Fruit fly (Drosophila melanogaster) whole organism, embryonic: ENCODE measurements around the gene bbg.

Experiments used
- Atf-2 ChIP-seq: fragments of 200-800 bp; sonication (Bioruptor generic); optimal IDR thresholded peaks from 2 replicates; lab custom pipeline; 2016; ENCODE audit warnings: missing biosample characterization, missing genetic modification characterization
- CG10274 ChIP-seq: fragments of 200-800 bp; sonication (Bioruptor generic); optimal IDR thresholded peaks from 3 replicates; lab custom pipeline; 2017; ENCODE audit warnings: missing biosample characterization, mild to moderate bottlenecking, missing genetic modification characterization
- CG10979 ChIP-seq: fragments of 200-800 bp; sonication (Bioruptor generic); optimal IDR thresholded peaks from 2 replicates; lab custom pipeline; 2018; ENCODE audit warnings: missing biosample characterization, mild to moderate bottlenecking, missing genetic modification characterization, moderate library complexity
- CG12391 ChIP-seq: fragments of 200-800 bp; sonication (Bioruptor generic); optimal IDR thresholded peaks from 3 replicates; lab custom pipeline; 2018; ENCODE audit warnings: missing biosample characterization, mild to moderate bottlenecking, missing genetic modification characterization, moderate library complexity
- CG15696 ChIP-seq: fragments of 200-800 bp; sonication (Bioruptor generic); optimal IDR thresholded peaks from 2 replicates; lab custom pipeline; 2019; ENCODE audit warnings: missing biosample characterization, mild to moderate bottlenecking, missing genetic modification characterization, moderate library complexity
- CG1602 ChIP-seq: fragments of 200-800 bp; sonication (Bioruptor generic); optimal IDR thresholded peaks from 3 replicates; lab custom pipeline; 2016; ENCODE audit warnings: missing biosample characterization, missing genetic modification characterization
- CG17186 ChIP-seq: fragments of 200-800 bp; sonication (Bioruptor generic); optimal IDR thresholded peaks from 3 replicates; lab custom pipeline; 2017; ENCODE audit warnings: missing biosample characterization, missing genetic modification reagents, missing genetic modification characterization
- CG1792 ChIP-seq: fragments of 200-800 bp; sonication (Bioruptor generic); optimal IDR thresholded peaks from 2 replicates; lab custom pipeline; 2016; ENCODE audit warnings: missing biosample characterization, missing genetic modification characterization
- CG18262 ChIP-seq: fragments of 200-800 bp; optimal IDR thresholded peaks from 3 replicates; lab custom pipeline; 2019; ENCODE audit warnings: missing biosample characterization, mild to moderate bottlenecking, missing genetic modification characterization, moderate library complexity
- CG1832 ChIP-seq: fragments of 200-800 bp; sonication (Bioruptor generic); optimal IDR thresholded peaks from 2 replicates; lab custom pipeline; 2017; ENCODE audit warnings: missing biosample characterization, mild to moderate bottlenecking, missing genetic modification characterization, inconsistent platforms
- CG2712 ChIP-seq: fragments of 200-800 bp; optimal IDR thresholded peaks from 3 replicates; lab custom pipeline; 2019; ENCODE audit warnings: missing biosample characterization, mild to moderate bottlenecking, missing genetic modification characterization, moderate library complexity
- CG3281 ChIP-seq: fragments of 200-800 bp; sonication (Bioruptor generic); optimal IDR thresholded peaks from 3 replicates; lab custom pipeline; 2017; ENCODE audit warnings: missing biosample characterization, mild to moderate bottlenecking, missing genetic modification characterization
- CG3726 ChIP-seq: fragments of 200-800 bp; sonication (Bioruptor generic); IDR thresholded peaks from 3 replicates; pipeline ENCODE4, ENCODE4 v1.3.6; 2022; ENCODE audit warnings: missing biosample characterization, missing genetic modification characterization
- CG4282 ChIP-seq: fragments of 200-800 bp; sonication (Bioruptor generic); optimal IDR thresholded peaks from 2 replicates; lab custom pipeline; 2016; ENCODE audit warnings: missing biosample characterization, missing genetic modification characterization
- CG6272 ChIP-seq: fragments of 200-800 bp; sonication (Bioruptor generic); IDR thresholded peaks from 2 replicates; pipeline ENCODE4 v1.3.6; 2022; ENCODE audit warnings: missing biosample characterization, missing genetic modification characterization
- CG6654 ChIP-seq: fragments of 200-800 bp; sonication (Bioruptor generic); optimal IDR thresholded peaks from 2 replicates; lab custom pipeline; 2017; ENCODE audit warnings: missing biosample characterization, mild to moderate bottlenecking, missing genetic modification characterization
- CG7556 ChIP-seq: fragments of 200-800 bp; sonication (Bioruptor generic); optimal IDR thresholded peaks from 2 replicates; lab custom pipeline; 2017; ENCODE audit warnings: missing biosample characterization, mild to moderate bottlenecking, missing genetic modification characterization
- CG8089 ChIP-seq: fragments of 200-800 bp; sonication (Bioruptor generic); optimal IDR thresholded peaks from 3 replicates; lab custom pipeline; 2016; ENCODE audit warnings: missing biosample characterization, missing genetic modification characterization
- CG9817 ChIP-seq: fragments of 200-800 bp; sonication (Bioruptor generic); optimal IDR thresholded peaks from 2 replicates; lab custom pipeline; 2018; ENCODE audit warnings: missing biosample characterization, mild to moderate bottlenecking, missing genetic modification characterization, moderate library complexity
- CrebB ChIP-seq: fragments of 200-800 bp; sonication (Bioruptor generic); optimal IDR thresholded peaks from 3 replicates; lab custom pipeline; 2018; ENCODE audit warnings: missing biosample characterization, mild to moderate bottlenecking, missing genetic modification characterization
- Deaf1 ChIP-seq: fragments of 200-800 bp; optimal IDR thresholded peaks from 3 replicates; lab custom pipeline; 2019; ENCODE audit warnings: missing biosample characterization, mild to moderate bottlenecking, missing genetic modification characterization, moderate library complexity
- Dref ChIP-seq: fragments of 200-800 bp; sonication (Bioruptor generic); IDR thresholded peaks from 2 replicates; pipeline ENCODE4 v1.3.6; 2022; ENCODE audit warnings: missing biosample characterization, missing genetic modification characterization
- Ets97D ChIP-seq: fragments of 200-800 bp; sonication (Bioruptor generic); optimal IDR thresholded peaks from 3 replicates; lab custom pipeline; 2016; ENCODE audit warnings: missing biosample characterization, missing genetic modification characterization
- GATAe ChIP-seq: fragments of 200-800 bp; sonication (Bioruptor generic); conservative IDR thresholded peaks from 2 replicates; pipeline ENCODE4 v1.3.6; 2022; ENCODE audit warnings: missing biosample characterization, missing genetic modification characterization
- HLH4C ChIP-seq: fragments of 200-800 bp; sonication (Bioruptor generic); IDR thresholded peaks from 3 replicates; pipeline ENCODE4 v1.3.6; 2022; ENCODE audit warnings: missing biosample characterization, missing genetic modification characterization; ENCODE audit not compliant: partially characterized antibody
- Hand ChIP-seq: fragments of 200-800 bp; sonication (Bioruptor generic); optimal IDR thresholded peaks from 2 replicates; lab custom pipeline; 2017; ENCODE audit warnings: mild to moderate bottlenecking, missing biosample characterization, missing genetic modification reagents, missing genetic modification characterization
- Hr51 ChIP-seq, 2 experiments: fragments of 200-800 bp; sonication (Bioruptor generic); optimal IDR thresholded peaks; 2 replicates in 1 of 2; 3 replicates in 1 of 2; lab custom pipeline; 2016 to 2018; ENCODE audit warnings: missing biosample characterization in 2 of 2, missing genetic modification characterization in 2 of 2, mild to moderate bottlenecking in 1 of 2, moderate library complexity in 1 of 2
- Nf-YC ChIP-seq: fragments of 200-800 bp; optimal IDR thresholded peaks from 3 replicates; lab custom pipeline; 2019; ENCODE audit warnings: missing biosample characterization, mild to moderate bottlenecking, missing genetic modification characterization, moderate library complexity
- Opbp ChIP-seq: fragments of 200-800 bp; sonication (Bioruptor generic); IDR thresholded peaks from 3 replicates; pipeline ENCODE4 v1.3.6; 2022; ENCODE audit warnings: missing biosample characterization, missing genetic modification characterization; ENCODE audit not compliant: partially characterized antibody
- Taf1 ChIP-seq: fragments of 200-800 bp; sonication (Bioruptor generic); IDR thresholded peaks from 2 replicates; pipeline ENCODE4 v1.3.6; 2022; ENCODE audit warnings: missing biosample characterization, missing genetic modification characterization
- Tbp ChIP-seq: fragments of >200 bp; optimal IDR thresholded peaks from 2 replicates; lab custom pipeline; 2018; ENCODE audit warnings: missing biosample characterization, missing genetic modification characterization
- ab ChIP-seq: fragments of 200-800 bp; sonication (Bioruptor generic); optimal IDR thresholded peaks from 2 replicates; lab custom pipeline; 2016; ENCODE audit warnings: missing biosample characterization, missing genetic modification characterization
- cg ChIP-seq: fragments of 200-800 bp; sonication (Bioruptor generic); optimal IDR thresholded peaks from 3 replicates; lab custom pipeline; 2019; ENCODE audit warnings: missing biosample characterization, mild to moderate bottlenecking, missing genetic modification characterization, moderate library complexity
- croc ChIP-seq: fragments of 200-800 bp; sonication (Bioruptor generic); conservative IDR thresholded peaks from 3 replicates; pipeline ENCODE4 v1.3.6; 2022; ENCODE audit warnings: missing biosample characterization, missing genetic modification characterization
- crp ChIP-seq, 2 experiments: fragments of 200-800 bp; sonication (Bioruptor generic); optimal IDR thresholded peaks; 2 replicates in 1 of 2; 3 replicates in 1 of 2; lab custom pipeline; 2017; ENCODE audit warnings: missing biosample characterization in 2 of 2, missing genetic modification characterization in 2 of 2, mild to moderate bottlenecking in 1 of 2, moderate library complexity in 1 of 2
- dysf ChIP-seq: fragments of 200-800 bp; sonication (Bioruptor generic); IDR thresholded peaks from 3 replicates; pipeline ENCODE4 v1.3.6; 2022; ENCODE audit warnings: missing biosample characterization, missing genetic modification characterization
- ewg ChIP-seq: fragments of 200-800 bp; sonication (Bioruptor generic); optimal IDR thresholded peaks from 3 replicates; lab custom pipeline; 2017; ENCODE audit warnings: mild to moderate bottlenecking, missing biosample characterization, missing genetic modification reagents, missing genetic modification characterization
- hb ChIP-seq: fragments of 200-800 bp; sonication (Bioruptor generic); IDR thresholded peaks from 3 replicates; pipeline ENCODE4 v1.3.6; 2022; ENCODE audit warnings: missing biosample characterization, missing genetic modification characterization; ENCODE audit not compliant: partially characterized antibody
- insv ChIP-seq, 2 experiments: fragments of 200-800 bp; sonication (Bioruptor generic); optimal IDR thresholded peaks; 3 replicates each; lab custom pipeline; 2016 to 2018; ENCODE audit warnings: missing biosample characterization in 2 of 2, missing genetic modification characterization in 2 of 2
- inv ChIP-seq: fragments of 200-800 bp; sonication (Bioruptor generic); IDR thresholded peaks from 2 replicates; pipeline ENCODE4 v1.3.6; 2022; ENCODE audit warnings: missing biosample characterization, missing genetic modification characterization; ENCODE audit not compliant: partially characterized antibody
- ken ChIP-seq: fragments of 200-800 bp; sonication (Bioruptor generic); IDR thresholded peaks from 3 replicates; pipeline ENCODE4 v1.3.6; 2022; ENCODE audit warnings: missing biosample characterization, missing genetic modification characterization
- lmd ChIP-seq: fragments of 200-800 bp; sonication (Bioruptor generic); IDR thresholded peaks from 2 replicates; pipeline ENCODE4 v1.3.6; 2022; ENCODE audit warnings: missing biosample characterization, missing genetic modification characterization
- oc ChIP-seq: fragments of 200-800 bp; sonication (Bioruptor generic); optimal IDR thresholded peaks from 2 replicates; lab custom pipeline; 2018; ENCODE audit warnings: missing biosample characterization, mild to moderate bottlenecking, missing genetic modification characterization, moderate library complexity
- odd ChIP-seq: fragments of 200-800 bp; sonication (Bioruptor generic); optimal IDR thresholded peaks from 2 replicates; lab custom pipeline; 2017; ENCODE audit warnings: missing biosample characterization, mild to moderate bottlenecking, missing genetic modification characterization
- otp ChIP-seq: fragments of 200-800 bp; sonication (Bioruptor generic); IDR thresholded peaks from 3 replicates; pipeline ENCODE4, ENCODE4 v1.3.6; 2022; ENCODE audit warnings: missing biosample characterization, missing genetic modification characterization
- p53 ChIP-seq: fragments of 200-800 bp; sonication (Bioruptor generic); optimal IDR thresholded peaks from 2 replicates; lab custom pipeline; 2016; ENCODE audit warnings: missing biosample characterization, missing genetic modification characterization
- slbo ChIP-seq: fragments of 200-800 bp; sonication (Bioruptor generic); IDR thresholded peaks from 2 replicates; pipeline ENCODE4 v1.3.6; 2022; ENCODE audit warnings: missing biosample characterization, missing genetic modification characterization
- stwl ChIP-seq: fragments of 200-800 bp; sonication (Bioruptor generic); optimal IDR thresholded peaks from 3 replicates; lab custom pipeline; 2018; ENCODE audit warnings: missing biosample characterization, mild to moderate bottlenecking, missing genetic modification characterization, moderate library complexity
- tll ChIP-seq, 2 experiments: fragments of 200-800 bp in 1 of 2; fragments of >200 bp in 1 of 2; sonication (Bioruptor generic) in 1 of 2; optimal IDR thresholded peaks; 2 replicates each; lab custom pipeline; 2017 to 2019; ENCODE audit warnings: missing biosample characterization in 2 of 2, missing genetic modification characterization in 2 of 2, mild to moderate bottlenecking in 1 of 2, moderate library complexity in 1 of 2
- usp ChIP-seq: fragments of >200 bp; optimal IDR thresholded peaks from 2 replicates; lab custom pipeline; 2017; ENCODE audit warnings: missing biosample characterization, missing genetic modification characterization
- vfl ChIP-seq: fragments of 200-800 bp; sonication (Bioruptor generic); optimal IDR thresholded peaks from 2 replicates; lab custom pipeline; 2016; ENCODE audit warnings: missing biosample characterization, missing genetic modification characterization

bbg gene

dm6 chr3L:14565134-14565587 lies 29.1 kb upstream of the bbg start:
- TF ChIP-seq usp (GFP tag; lab: Kevin White, UChicago) (no peak), ab (GFP tag; lab: Kevin White, UChicago) (no peak), tll (GFP tag; optimal IDR thresholded peaks at IDR 0.05; lab: Kevin White, UChicago) (peak in 1 of 2 experiments; percentile 90), p53 (no peak), CG2712 (tag; lab: Kevin White, UChicago) (no peak), CG12391 (tag; lab: Kevin White, UChicago) (no peak), Atf-2 (no peak), Nf-YC (peak; percentile 32), CG10979 (tag; lab: Kevin White, UChicago) (no peak), CG15696 (no peak), CG4282 (GFP tag; lab: Kevin White, UChicago) (no peak), stwl (tag; lab: Kevin White, UChicago) (no peak), otp (GFP tag; lab: Robert Waterston, UW) (no peak), crp (GFP tag; optimal IDR thresholded peaks at IDR 0.05; lab: Kevin White, UChicago) (no peak), CG8089 (no peak), CrebB (tag; lab: Kevin White, UChicago) (no peak), Hand (GFP tag; lab: Kevin White, UChicago) (no peak), dysf (GFP tag; lab: Robert Waterston, UW) (no peak), insv (GFP tag; optimal IDR thresholded peaks at IDR 0.05; lab: Kevin White, UChicago) (no peak), CG18262 (tag; lab: Kevin White, UChicago) (no peak), CG6272 (no peak), Taf1 (GFP tag; lab: Robert Waterston, UW) (no peak), slbo (GFP tag; lab: Robert Waterston, UW) (no peak), Tbp (GFP tag; lab: Kevin White, UChicago) (no peak), GATAe (GFP tag; lab: Robert Waterston, UW) (no peak), CG17186 (GFP tag; lab: Kevin White, UChicago) (no peak), CG1792 (GFP tag; lab: Kevin White, UChicago) (no peak), CG6654 (GFP tag; lab: Kevin White, UChicago) (no peak), Deaf1 (peak; percentile 8), CG1832 (no peak), Dref (GFP tag; lab: Robert Waterston, UW) (no peak), ewg (no peak), ken (GFP tag; lab: Robert Waterston, UW) (no peak), Hr51 (GFP tag; optimal IDR thresholded peaks at IDR 0.05; lab: Kevin White, UChicago) (peak in 1 of 2 experiments; percentile 25), CG3281 (GFP tag; lab: Kevin White, UChicago) (no peak), odd (no peak), cg (no peak), inv (no peak), Opbp (GFP tag; lab: Robert Waterston, UW) (no peak), CG9817 (tag; lab: Kevin White, UChicago) (no peak), croc (GFP tag; lab: Robert Waterston, UW) (no peak), CG7556 (GFP tag; lab: Kevin White, UChicago) (no peak), Ets97D (GFP tag; lab: Kevin White, UChicago) (peak; percentile 22), vfl (GFP tag; lab: Kevin White, UChicago) (no peak), lmd (GFP tag; lab: Robert Waterston, UW) (no peak), CG3726 (no peak), HLH4C (no peak), CG1602 (GFP tag; lab: Kevin White, UChicago) (no peak), hb (GFP tag; lab: Robert Waterston, UW) (no peak), CG10274 (GFP tag; lab: Kevin White, UChicago) (no peak), oc (tag; lab: Kevin White, UChicago) (peak; percentile 25)
